Worm (Caenorhabditis elegans) whole organism, young adult: ENCODE measurements around the gene ubq-1.

ENCODE experiments used
- B0019.2 ChIP-seq: fragments of 200-800 bp; sonication (Bioruptor generic); conservative IDR thresholded peaks from 2 replicates; pipeline ENCODE4 v1.3.6; 2022; ENCODE audit warnings: missing genetic modification reagents, missing genetic modification characterization, missing compliant biosample characterization
- F10E7.11 ChIP-seq: sonication (generic microtip); optimal IDR thresholded peaks from 2 replicates; lab custom pipeline; 2017; ENCODE audit warnings: mild to moderate bottlenecking, missing genetic modification characterization, moderate library complexity, missing compliant biosample characterization
- F23B12.7 ChIP-seq: sonication (generic microtip); optimal IDR thresholded peaks from 2 replicates; lab custom pipeline; 2017; ENCODE audit warnings: missing genetic modification characterization, mild to moderate bottlenecking, missing compliant biosample characterization, antibody characterized with exemption, moderate library complexity; ENCODE audit not compliant: insufficient read depth
- F37B4.10 ChIP-seq: fragments of 200-800 bp; sonication (Bioruptor generic); IDR thresholded peaks from 2 replicates; pipeline ENCODE4 v1.3.6; 2022; ENCODE audit warnings: missing genetic modification characterization, missing compliant biosample characterization
- F49E8.2 ChIP-seq: sonication (generic microtip); optimal IDR thresholded peaks from 3 replicates; lab custom pipeline; 2017; ENCODE audit warnings: missing genetic modification characterization, mild to moderate bottlenecking, missing compliant biosample characterization, antibody characterized with exemption, moderate library complexity; ENCODE audit not compliant: insufficient read depth
- F57A8.1 ChIP-seq: fragments of 200-800 bp; sonication (Bioruptor generic); optimal IDR thresholded peaks from 2 replicates; lab custom pipeline; 2018; ENCODE audit warnings: mild to moderate bottlenecking, missing genetic modification characterization, moderate library complexity, missing compliant biosample characterization
- K12H6.12 ChIP-seq: fragments of 200-800 bp; sonication (Bioruptor generic); optimal IDR thresholded peaks from 2 replicates; lab custom pipeline; 2018; ENCODE audit warnings: mild to moderate bottlenecking, missing genetic modification characterization, missing compliant biosample characterization
- T26A5.8 ChIP-seq: sonication (generic microtip); optimal IDR thresholded peaks from 2 replicates; lab custom pipeline; 2016; ENCODE audit warnings: missing genetic modification characterization, missing compliant biosample characterization
- Y53G8AR.9 ChIP-seq: fragments of 200-800 bp; sonication (Bioruptor generic); conservative IDR thresholded peaks from 2 replicates; pipeline ENCODE4 v1.3.6; 2022; ENCODE audit warnings: missing genetic modification reagents, missing genetic modification characterization, missing compliant biosample characterization
- Y79H2A.3 ChIP-seq: fragments of 200-800 bp; sonication (Bioruptor generic); conservative IDR thresholded peaks from 2 replicates; pipeline ENCODE4 v1.3.6; 2022; ENCODE audit warnings: missing genetic modification reagents, missing genetic modification characterization, missing compliant biosample characterization
- ZK185.1 ChIP-seq: sonication (generic microtip); optimal IDR thresholded peaks from 2 replicates; lab custom pipeline; 2016; ENCODE audit warnings: mild to moderate bottlenecking, missing genetic modification characterization, missing compliant biosample characterization; ENCODE audit not compliant: poor library complexity, severe bottlenecking
- atf-7 ChIP-seq: sonication (generic microtip); optimal IDR thresholded peaks from 2 replicates; lab custom pipeline; 2017; ENCODE audit warnings: mild to moderate bottlenecking, missing genetic modification characterization, missing compliant biosample characterization
- athp-1 ChIP-seq: sonication (generic microtip); optimal IDR thresholded peaks from 2 replicates; lab custom pipeline; 2017; ENCODE audit warnings: mild to moderate bottlenecking, missing genetic modification characterization, missing compliant biosample characterization
- attf-5 ChIP-seq: fragments of 200-800 bp; sonication (Bioruptor generic); optimal IDR thresholded peaks from 2 replicates; lab custom pipeline; 2018; ENCODE audit warnings: mild to moderate bottlenecking, missing genetic modification characterization, missing compliant biosample characterization
- attf-6 ChIP-seq: fragments of 200-800 bp; sonication (Bioruptor generic); IDR thresholded peaks from 2 replicates; pipeline ENCODE4 v1.3.6; 2022; ENCODE audit warnings: missing genetic modification reagents, missing genetic modification characterization, missing compliant biosample characterization
- cebp-2 ChIP-seq: fragments of 200-800 bp; sonication (Bioruptor generic); IDR thresholded peaks from 2 replicates; pipeline ENCODE4 v1.3.6; 2022; ENCODE audit warnings: missing genetic modification characterization, missing compliant biosample characterization
- ceh-27 ChIP-seq: fragments of 200-800 bp; sonication (Bioruptor generic); optimal IDR thresholded peaks from 2 replicates; lab custom pipeline; 2018; ENCODE audit warnings: mild to moderate bottlenecking, missing genetic modification characterization, moderate library complexity, missing compliant biosample characterization
- ets-4 ChIP-seq: fragments of 200-800 bp; sonication (Bioruptor generic); optimal IDR thresholded peaks from 2 replicates; lab custom pipeline; 2018; ENCODE audit warnings: mild to moderate bottlenecking, missing genetic modification characterization, missing compliant biosample characterization
- gei-17 ChIP-seq: fragments of 200-800 bp; sonication (Bioruptor generic); optimal IDR thresholded peaks from 2 replicates; lab custom pipeline; 2018; ENCODE audit warnings: mild to moderate bottlenecking, missing genetic modification characterization, missing compliant biosample characterization
- him-1 ChIP-seq: sonication (generic microtip); optimal IDR thresholded peaks from 2 replicates; lab custom pipeline; 2016; ENCODE audit warnings: missing genotype, missing genetic modification reagents, missing genetic modification characterization, missing compliant biosample characterization
- hlh-12 ChIP-seq: sonication (generic microtip); optimal IDR thresholded peaks from 2 replicates; lab custom pipeline; 2016; ENCODE audit warnings: missing genetic modification characterization, missing compliant biosample characterization
- hmg-20 ChIP-seq: fragments of 200-800 bp; sonication (Bioruptor generic); IDR thresholded peaks from 2 replicates; pipeline ENCODE4 v1.3.6; 2022; ENCODE audit warnings: missing genetic modification reagents, missing genetic modification characterization, missing compliant biosample characterization
- lin-26 ChIP-seq: fragments of 200-800 bp; sonication (Bioruptor generic); IDR thresholded peaks from 2 replicates; pipeline ENCODE4 v1.3.6; 2022; ENCODE audit warnings: missing genetic modification reagents, missing genetic modification characterization, missing compliant biosample characterization
- lin-35 ChIP-seq, 3 experiments: fragments of 150-350 bp in 2 of 3; sonication (generic microtip) in 1 of 3; optimal IDR thresholded peaks; 2 replicates each; lab custom pipeline; 2014 to 2018; ENCODE audit warnings: missing biosample characterization in 3 of 3, missing genetic modification characterization in 3 of 3, missing genetic modification reagents in 3 of 3
- lir-1 ChIP-seq: fragments of 200-800 bp; sonication (Bioruptor generic); conservative IDR thresholded peaks from 2 replicates; pipeline ENCODE4 v1.3.6; 2022; ENCODE audit warnings: missing genetic modification reagents, missing genetic modification characterization, missing compliant biosample characterization
- madf-3 ChIP-seq: fragments of 200-800 bp; sonication (Bioruptor generic); IDR thresholded peaks from 2 replicates; pipeline ENCODE4 v1.3.6; 2022; ENCODE audit warnings: missing genetic modification reagents, missing genetic modification characterization, missing compliant biosample characterization
- madf-6 ChIP-seq: fragments of 200-800 bp; sonication (Bioruptor generic); IDR thresholded peaks from 2 replicates; pipeline ENCODE4 v1.3.6; 2022; ENCODE audit warnings: missing genetic modification reagents, missing genetic modification characterization, missing compliant biosample characterization
- mcd-1 ChIP-seq: fragments of 200-800 bp; sonication (Bioruptor generic); IDR thresholded peaks from 2 replicates; pipeline ENCODE4 v1.3.6; 2022; ENCODE audit warnings: missing genetic modification reagents, missing genetic modification characterization, missing compliant biosample characterization
- mel-28 ChIP-seq: sonication (generic microtip); optimal IDR thresholded peaks from 2 replicates; lab custom pipeline; 2016; ENCODE audit warnings: borderline replicate concordance, mild to moderate bottlenecking, missing genetic modification characterization, missing compliant biosample characterization
- nfya-2 ChIP-seq: fragments of 200-800 bp; sonication (Bioruptor generic); IDR thresholded peaks from 2 replicates; pipeline ENCODE4 v1.3.6; 2022; ENCODE audit warnings: missing genetic modification reagents, missing genetic modification characterization, missing compliant biosample characterization
- nfyb-1 ChIP-seq: fragments of 200-800 bp; sonication (Bioruptor generic); IDR thresholded peaks from 2 replicates; pipeline ENCODE4 v1.3.6; 2022; ENCODE audit warnings: missing genetic modification reagents, missing genetic modification characterization, missing compliant biosample characterization
- nhr-120 ChIP-seq: fragments of 200-800 bp; sonication (Bioruptor generic); IDR thresholded peaks from 2 replicates; pipeline ENCODE4 v1.3.6; 2022; ENCODE audit warnings: missing genetic modification characterization, missing compliant biosample characterization
- nhr-80 ChIP-seq: sonication (generic microtip); optimal IDR thresholded peaks from 2 replicates; lab custom pipeline; 2016; ENCODE audit warnings: missing genetic modification characterization, missing compliant biosample characterization
- pbrm-1 ChIP-seq: fragments of 200-800 bp; sonication (Bioruptor generic); IDR thresholded peaks from 2 replicates; pipeline ENCODE4 v1.3.6; 2022; ENCODE audit warnings: missing genetic modification reagents, missing genetic modification characterization, missing compliant biosample characterization
- pha-4 ChIP-seq: fragments of 150-350 bp; sonication (generic microtip); optimal IDR thresholded peaks from 2 replicates; lab custom pipeline; 2014; ENCODE audit warnings: missing biosample characterization, missing genetic modification reagents, missing genetic modification characterization
- sdz-38 ChIP-seq: sonication (generic microtip); optimal IDR thresholded peaks from 2 replicates; lab custom pipeline; 2016; ENCODE audit warnings: missing genotype, missing genetic modification characterization, missing compliant biosample characterization
- sea-2 ChIP-seq: fragments of 200-800 bp; sonication (Bioruptor generic); IDR thresholded peaks from 2 replicates; pipeline ENCODE4 v1.3.6; 2022; ENCODE audit warnings: missing genetic modification characterization, missing compliant biosample characterization
- snpc-1.1 ChIP-seq: sonication (generic microtip); optimal IDR thresholded peaks from 2 replicates; lab custom pipeline; 2017; ENCODE audit warnings: missing genetic modification characterization, mild to moderate bottlenecking, missing compliant biosample characterization, antibody characterized with exemption, moderate library complexity, missing genotype, missing genetic modification reagents; ENCODE audit not compliant: insufficient read depth
- snpc-4 ChIP-seq, 5 experiments: fragments of 150-350 bp in 1 of 5; sonication (generic microtip) in 4 of 5; optimal IDR thresholded peaks; 2 replicates each; lab custom pipeline; 2014 to 2018; ENCODE audit warnings: missing genetic modification characterization in 5 of 5, missing biosample characterization in 3 of 5, antibody characterized with exemption in 2 of 5, mild to moderate bottlenecking in 2 of 5, missing compliant biosample characterization in 2 of 5, missing genotype in 2 of 5, moderate library complexity in 2 of 5, missing genetic modification reagents in 1 of 5
- tlf-1 ChIP-seq: fragments of 200-800 bp; sonication (Bioruptor generic); optimal IDR thresholded peaks from 2 replicates; lab custom pipeline; 2018; ENCODE audit warnings: mild to moderate bottlenecking, missing genetic modification characterization, missing compliant biosample characterization
- unc-62 ChIP-seq: fragments of 150-350 bp; optimal IDR thresholded peaks from 2 replicates; lab custom pipeline; 2014; ENCODE audit warnings: missing biosample characterization, missing genetic modification reagents, missing genetic modification characterization
- xnd-1 ChIP-seq: sonication (generic microtip); optimal IDR thresholded peaks from 2 replicates; lab custom pipeline; 2016; ENCODE audit warnings: missing genotype, missing genetic modification reagents, missing genetic modification characterization, missing compliant biosample characterization
- zfh-2 ChIP-seq: fragments of 200-800 bp; sonication (Bioruptor generic); conservative IDR thresholded peaks from 2 replicates; pipeline ENCODE4 v1.3.6; 2022; ENCODE audit warnings: missing genetic modification reagents, missing genetic modification characterization, missing compliant biosample characterization
- ztf-22 ChIP-seq: fragments of 200-800 bp; sonication (Bioruptor generic); optimal IDR thresholded peaks from 2 replicates; lab custom pipeline; 2018; ENCODE audit warnings: mild to moderate bottlenecking, missing genetic modification characterization, moderate library complexity, missing compliant biosample characterization
- ztf-3 ChIP-seq: fragments of 200-800 bp; sonication (Bioruptor generic); optimal IDR thresholded peaks from 2 replicates; lab custom pipeline; 2018; ENCODE audit warnings: mild to moderate bottlenecking, missing genetic modification characterization, missing compliant biosample characterization

Gene ubq-1

DNA sequence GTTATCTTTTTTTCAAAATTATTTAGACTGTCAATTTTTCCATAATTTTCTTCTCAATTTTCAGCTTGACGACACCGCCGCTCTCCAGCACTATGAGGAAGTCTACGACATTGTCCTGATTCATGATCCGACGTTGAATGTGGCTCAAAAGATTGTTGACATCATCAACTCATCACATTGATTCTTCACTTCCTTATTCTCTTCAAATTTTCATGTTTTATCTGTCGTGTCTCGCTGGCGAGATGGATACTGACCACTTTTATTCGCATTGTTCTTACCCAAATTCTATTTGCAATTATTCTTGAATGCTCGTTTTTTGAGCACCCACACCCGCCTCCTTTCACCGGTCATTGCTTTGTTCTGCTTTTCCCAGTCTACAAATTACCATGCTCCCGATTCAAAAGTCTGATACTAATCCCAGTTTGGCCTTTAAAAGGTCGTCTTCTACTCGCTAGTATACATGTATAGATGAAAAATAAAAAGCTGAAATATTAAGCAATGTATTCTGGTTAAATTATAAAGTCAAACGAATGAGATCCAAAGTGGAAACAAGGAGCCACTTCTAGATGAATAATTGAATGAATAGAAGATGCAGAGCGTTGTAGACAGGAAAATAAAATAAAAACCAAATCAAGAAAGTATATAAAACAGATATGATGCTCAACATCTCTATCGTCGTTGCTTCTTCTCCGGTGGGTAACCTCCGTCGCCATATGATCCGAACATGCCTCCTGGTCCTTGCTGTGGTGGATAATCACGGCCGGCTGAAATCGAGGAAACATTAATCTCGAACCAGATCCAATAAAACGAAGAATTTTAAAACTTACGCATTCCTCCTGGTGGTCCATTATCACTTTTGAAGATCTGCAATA, 13.2 kb downstream of the ubq-1 start (continued):
- 0 out of 2 replicates have a peak, but pooled peaks have one; percentile 23 for TF ChIP-seq madf-6 (GFP tag; lab: Robert Waterston, UW)
- no peak for TF ChIP-seq mel-28
- no peak for TF ChIP-seq hlh-12 (tag; lab: Kevin White, UChicago)
- no peak for TF ChIP-seq F57A8.1 (GFP tag; lab: Kevin White, UChicago)
- no peak for TF ChIP-seq F23B12.7 (tag; lab: Kevin White, UChicago)
- no peak for TF ChIP-seq attf-6
- TF ChIP-seq ets-4, result no peak
- 0 out of 2 replicates have a peak, but pooled peaks have one; percentile 30 for TF ChIP-seq madf-3
- no peak for TF ChIP-seq B0019.2 (GFP tag; lab: Robert Waterston, UW)
- TF ChIP-seq snpc-1.1, result no peak
- no peak for TF ChIP-seq ceh-27 (GFP tag; lab: Kevin White, UChicago)
- TF ChIP-seq Y53G8AR.9 (GFP tag; lab: Robert Waterston, UW), result peak; percentile 63
- TF ChIP-seq pha-4 (tag; lab: Kevin White, UChicago), result no peak
- TF ChIP-seq cebp-2, result no peak
- TF ChIP-seq nhr-120 (GFP tag; lab: Robert Waterston, UW), result no peak
- 0 out of 2 replicates have a peak, but pooled peaks have one; percentile 49 for TF ChIP-seq Y79H2A.3
- peak; percentile 43 for TF ChIP-seq tlf-1
- TF ChIP-seq F10E7.11 (tag; lab: Kevin White, UChicago), result peak; percentile 21
- peak in 1 of 3 experiments; percentile 52 for TF ChIP-seq lin-35 (GFP tag; optimal IDR thresholded peaks at IDR 0.05; lab: Kevin White, UChicago)
- TF ChIP-seq nfyb-1, result 0 out of 2 replicates have a peak, but pooled peaks have one; percentile 54
- TF ChIP-seq nhr-80, result no peak
- TF ChIP-seq attf-5 (GFP tag; lab: Kevin White, UChicago), result no peak
- no peak for TF ChIP-seq unc-62 (GFP tag; lab: Kevin White, UChicago)
- peak; percentile 28; the same call in 1 of the 2 replicates for TF ChIP-seq hmg-20 (GFP tag; lab: Robert Waterston, UW)
- TF ChIP-seq F37B4.10 (GFP tag; lab: Robert Waterston, UW), result no peak
- TF ChIP-seq snpc-4 (GFP tag; optimal IDR thresholded peaks at IDR 0.05; lab: Kevin White, UChicago), result peak; percentile 36
- no peak for TF ChIP-seq snpc-4 (tag; optimal IDR thresholded peaks at IDR 0.05; lab: Kevin White, UChicago)
- TF ChIP-seq ztf-22, result no peak
- no peak for TF ChIP-seq K12H6.12 (tag; lab: Kevin White, UChicago)
- no peak for TF ChIP-seq gei-17
- TF ChIP-seq athp-1 (tag; lab: Kevin White, UChicago), result peak; percentile 31
- no peak for TF ChIP-seq zfh-2 (GFP tag; lab: Robert Waterston, UW)
- no peak for TF ChIP-seq xnd-1 (tag; lab: Kevin White, UChicago)
- TF ChIP-seq nfya-2, result 0 out of 2 replicates have a peak, but pooled peaks have one; percentile 1
- TF ChIP-seq sdz-38, result no peak
- peak; percentile 61 for TF ChIP-seq F49E8.2 (tag; lab: Kevin White, UChicago)
- TF ChIP-seq sea-2 (GFP tag; lab: Robert Waterston, UW), result no peak
- TF ChIP-seq pbrm-1 (GFP tag; lab: Robert Waterston, UW), result no peak
- peak; percentile 38; the same call in 1 of the 2 replicates for TF ChIP-seq lin-26 (GFP tag; lab: Robert Waterston, UW)
- TF ChIP-seq lir-1 (GFP tag; lab: Robert Waterston, UW), result no peak
- peak; percentile 23 for TF ChIP-seq ZK185.1 (tag; lab: Kevin White, UChicago)
- TF ChIP-seq atf-7 (tag; lab: Kevin White, UChicago), result no peak
- TF ChIP-seq T26A5.8 (tag; lab: Kevin White, UChicago), result no peak
- no peak for TF ChIP-seq ztf-3 (GFP tag; lab: Kevin White, UChicago)
- TF ChIP-seq him-1 (tag; lab: Kevin White, UChicago), result peak; percentile 76
- TF ChIP-seq mcd-1 (GFP tag; lab: Robert Waterston, UW), result no peak; the same call in 1 of the 2 replicates
